Worm (Caenorhabditis elegans): ENCODE results near the gene subs-4.

subs-4 gene

DNA sequence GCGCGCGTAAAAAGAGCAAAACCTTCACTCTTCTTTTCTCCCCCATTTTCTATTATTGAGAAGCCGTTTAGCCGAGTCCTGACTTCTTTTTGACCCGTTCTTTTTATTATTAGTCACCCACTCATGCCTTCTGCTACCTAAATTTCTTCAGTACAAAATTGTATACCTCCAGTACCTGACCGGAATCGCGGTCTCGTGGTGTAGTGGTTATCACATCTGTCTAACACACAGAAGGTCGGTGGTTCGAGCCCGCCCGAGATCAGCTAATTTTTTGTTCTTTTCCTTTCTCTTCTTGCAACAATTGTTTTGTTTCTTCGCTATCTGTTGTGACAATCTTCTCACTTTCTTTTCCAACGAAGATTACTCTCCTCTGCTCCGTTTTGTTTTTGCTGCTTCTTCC lies 29.2 kb upstream of the subs-4 start:
- TF ChIP-seq ceh-24 (tag; optimal IDR thresholded peaks at IDR 0.05) (no peak), hlh-30 (tag; optimal IDR thresholded peaks at IDR 0.05; ENCODE audit: insufficient read depth) (peak; percentile 5)

- TF ChIP-seq ceh-31 (tag; optimal IDR thresholded peaks at IDR 0.05): peak; percentile 49
- TF ChIP-seq sox-2 (GFP tag; IDR thresholded peaks at IDR 0.05): no peak
- TF ChIP-seq unc-55 (GFP tag; optimal IDR thresholded peaks at IDR 0.05): no peak
- TF ChIP-seq pag-3 (tag; optimal IDR thresholded peaks at IDR 0.05; ENCODE audit: borderline replicate concordance): no peak
- TF ChIP-seq rnt-1 (tag; optimal IDR thresholded peaks at IDR 0.05): no peak
- no peak for TF ChIP-seq fkh-6 (tag; optimal IDR thresholded peaks at IDR 0.05)
- TF ChIP-seq ama-1 (optimal IDR thresholded peaks at IDR 0.05): no peak
- no peak for TF ChIP-seq ceh-19 (GFP tag; optimal IDR thresholded peaks at IDR 0.05)
- no peak for TF ChIP-seq ceh-2 (tag; optimal IDR thresholded peaks at IDR 0.05)
- TF ChIP-seq pros-1 (tag; optimal IDR thresholded peaks at IDR 0.05): no peak
- TF ChIP-seq hlh-15 (tag; optimal IDR thresholded peaks at IDR 0.05): no peak
- no peak for TF ChIP-seq dmd-4 (tag; optimal IDR thresholded peaks at IDR 0.05; ENCODE audit: borderline replicate concordance)
- no peak for TF ChIP-seq hlh-6 (tag; optimal IDR thresholded peaks at IDR 0.05)
- TF ChIP-seq pha-4 (tag; optimal IDR thresholded peaks at IDR 0.05): no peak
- TF ChIP-seq tbx-7 (tag; optimal IDR thresholded peaks at IDR 0.05): no peak
- TF ChIP-seq pax-1 (tag; optimal IDR thresholded peaks at IDR 0.05): no peak
- no peak for TF ChIP-seq ceh-22 (tag; optimal IDR thresholded peaks at IDR 0.05)
- TF ChIP-seq sdc-2 (tag; optimal IDR thresholded peaks at IDR 0.05): no peak
- no peak for TF ChIP-seq fkh-10 (GFP tag; optimal IDR thresholded peaks at IDR 0.05)
- no peak for TF ChIP-seq elt-4 (tag; optimal IDR thresholded peaks at IDR 0.05)
- no peak for TF ChIP-seq pqm-1 (tag; optimal IDR thresholded peaks at IDR 0.05)
- peak; percentile 1 for TF ChIP-seq dve-1 (tag; optimal IDR thresholded peaks at IDR 0.05)
- no peak for TF ChIP-seq tbx-2 (tag; optimal IDR thresholded peaks at IDR 0.05)
- no peak for TF ChIP-seq ceh-34 (tag; optimal IDR thresholded peaks at IDR 0.05)
- TF ChIP-seq Y22D7AL.16 (tag; optimal IDR thresholded peaks at IDR 0.05): no peak
- TF ChIP-seq ceh-30 (tag; optimal IDR thresholded peaks at IDR 0.05): no peak
- TF ChIP-seq lim-6 (tag; optimal IDR thresholded peaks at IDR 0.05): no peak
- TF ChIP-seq eyg-1 (tag; optimal IDR thresholded peaks at IDR 0.05): no peak
- peak; percentile 87 for TF ChIP-seq unc-42 (tag; optimal IDR thresholded peaks at IDR 0.05)
- no peak for TF ChIP-seq hlh-13 (GFP tag; optimal IDR thresholded peaks at IDR 0.05)
- no peak for TF ChIP-seq K02D7.2 (tag; optimal IDR thresholded peaks at IDR 0.05)
- peak; percentile 1 for TF ChIP-seq elt-2 (tag; optimal IDR thresholded peaks at IDR 0.05)
- peak; percentile 33 for TF ChIP-seq ceh-6 (GFP tag; optimal IDR thresholded peaks at IDR 0.05)
- no peak for TF ChIP-seq ref-2 (tag; optimal IDR thresholded peaks at IDR 0.05)
- no peak for TF ChIP-seq syd-9 (tag; optimal IDR thresholded peaks at IDR 0.05)
- TF ChIP-seq fax-1 (tag; optimal IDR thresholded peaks at IDR 0.05): no peak
- TF ChIP-seq ztf-16 (tag; optimal IDR thresholded peaks at IDR 0.05): no peak
- no peak for TF ChIP-seq ceh-9 (tag; optimal IDR thresholded peaks at IDR 0.05)
- no peak for TF ChIP-seq K09A11.1 (tag; optimal IDR thresholded peaks at IDR 0.05; ENCODE audit: insufficient read depth)
- TF ChIP-seq T23F11.4 (GFP tag; optimal IDR thresholded peaks at IDR 0.05): no peak
These were observed 28.5 kb upstream of the subs-4 start for ce11 chrIII:11353499-11353898.

- TF ChIP-seq Y22D7AL.16 (tag; optimal IDR thresholded peaks at IDR 0.05): no peak
- no peak for TF ChIP-seq rnt-1 (tag; optimal IDR thresholded peaks at IDR 0.05)
- no peak for TF ChIP-seq unc-3 (GFP tag; conservative IDR thresholded peaks at IDR 0.05)
- no peak for TF ChIP-seq unc-3 (tag; optimal IDR thresholded peaks at IDR 0.05)
- no peak for TF ChIP-seq ttx-3 (tag; optimal IDR thresholded peaks at IDR 0.05)
- no peak for TF ChIP-seq eyg-1 (tag; optimal IDR thresholded peaks at IDR 0.05)
- TF ChIP-seq che-1 (tag; optimal IDR thresholded peaks at IDR 0.05): no peak
- no peak for TF ChIP-seq hlh-8 (tag; optimal IDR thresholded peaks at IDR 0.05)
- no peak for TF ChIP-seq hlh-13 (GFP tag; optimal IDR thresholded peaks at IDR 0.05)
- TF ChIP-seq ceh-34 (tag; optimal IDR thresholded peaks at IDR 0.05): no peak
- TF ChIP-seq ceh-31 (tag; optimal IDR thresholded peaks at IDR 0.05): no peak
- TF ChIP-seq hlh-15 (tag; optimal IDR thresholded peaks at IDR 0.05): no peak
- no peak for TF ChIP-seq npax-4 (tag; optimal IDR thresholded peaks at IDR 0.05)
- peak; percentile 36 for TF ChIP-seq sox-4 (tag; optimal IDR thresholded peaks at IDR 0.05)
- no peak for TF ChIP-seq ama-1 (optimal IDR thresholded peaks at IDR 0.05)
- peak; percentile 8 for TF ChIP-seq unc-55 (GFP tag; optimal IDR thresholded peaks at IDR 0.05)
- no peak for TF ChIP-seq ztf-16 (tag; optimal IDR thresholded peaks at IDR 0.05)
- no peak for TF ChIP-seq ceh-19 (GFP tag; optimal IDR thresholded peaks at IDR 0.05)
These were observed 26.2 kb upstream of the subs-4 start for ce11 chrIII:11355758-11356323.
